Worm (Caenorhabditis elegans): Measurements from ENCODE around the gene C02F5.3.

DNA sequence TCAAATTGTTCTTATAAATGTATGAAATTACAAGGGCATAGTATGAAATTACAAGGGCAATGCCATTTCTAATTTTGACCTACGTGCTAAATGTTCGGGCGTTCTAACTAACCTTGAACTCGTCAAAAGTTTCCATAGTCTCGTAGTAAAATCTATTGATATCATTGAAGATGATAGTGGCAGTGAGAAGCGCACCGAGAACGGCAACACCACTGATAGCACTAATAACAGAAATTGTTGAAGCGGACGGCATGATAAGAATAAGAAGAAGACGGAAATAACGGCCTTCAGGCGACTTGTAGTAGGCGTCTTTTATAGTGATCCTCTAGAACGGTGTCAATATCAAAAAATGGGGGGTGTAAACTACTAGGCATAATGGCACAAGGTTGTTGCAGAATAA is 17.7 kb downstream of the C02F5.3 start, which contains the start of gene col-91:
- TF ChIP-seq T22C8.4 (GFP tag; IDR thresholded peaks at IDR 0.05) (no peak), flt-1 (GFP tag; IDR thresholded peaks at IDR 0.05) (no peak)
